Comparison of ENCODE assay signal across 3 fruit fly cellular contexts in the genomic region with DNA sequence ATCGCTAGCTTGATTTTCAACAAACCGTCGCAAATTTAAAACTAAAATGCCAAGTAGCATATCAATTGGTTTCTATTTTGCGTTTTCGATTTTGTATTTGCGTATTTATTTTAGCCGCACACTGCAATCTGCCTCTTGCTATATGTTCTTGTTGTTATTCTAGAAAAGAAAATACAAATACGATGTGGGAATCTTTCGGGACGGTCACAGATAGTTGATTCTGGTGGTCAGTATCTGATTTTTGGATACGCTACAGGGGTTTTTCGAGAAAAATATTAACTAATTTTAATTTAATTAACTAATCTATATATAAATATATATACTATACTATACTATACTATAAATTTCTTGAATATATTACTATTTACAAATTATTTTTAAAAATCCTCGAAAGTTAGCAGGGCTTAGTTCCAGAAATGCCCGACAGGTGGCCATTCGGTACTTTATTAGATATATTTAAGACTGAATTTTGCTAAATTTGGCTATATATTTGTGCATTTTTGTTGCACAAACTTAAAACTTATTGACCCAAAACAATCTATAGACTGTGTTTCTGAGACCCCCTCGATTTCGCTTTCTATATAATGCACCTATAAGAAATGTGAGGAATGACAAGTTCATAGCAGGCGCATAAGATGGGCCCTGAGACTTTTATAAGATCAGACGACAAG.
A peak's percentile ranks its signal among the peaks of the same experiment; 100 is the strongest.
TF ChIP-seq lines count a peak whose summit lies in the region.

A gene (minus strand): TSS at position 51 of the 671 bp plus-strand sequence.

- peak; percentile 56 to 68 for TF ChIP-seq CTCF in S2 (optimal IDR thresholded peaks at IDR 0.05; lab: Kevin White, UChicago)
- peak; percentile 82 for TF ChIP-seq CTCF in whole organism, embryonic (GFP tag; optimal IDR thresholded peaks at IDR 0.05; lab: Kevin White, UChicago)

TF ChIP-seq in whole organism, embryonic, 481 proteins besides CTCF, POLR2A, EP300 and RAD21:
- TF ChIP-seq sisA (GFP tag; IDR thresholded peaks at IDR 0.05; lab: Robert Waterston, UW), result no peak
- TF ChIP-seq CG10979 (tag; optimal IDR thresholded peaks at IDR 0.05; lab: Kevin White, UChicago), result peak; percentile 85

TF ChIP-seq in whole organism, pupa, 21 proteins besides CTCF, POLR2A, EP300 and RAD21:
- TF ChIP-seq fd96Ca (GFP tag; IDR thresholded peaks at IDR 0.05; lab: Robert Waterston, UW) (no peak), CG14655 (GFP tag; optimal IDR thresholded peaks at IDR 0.05; lab: Kevin White, UChicago) (peak; percentile 2)
